Fruit fly (Drosophila melanogaster) whole organism, embryonic: ENCODE data around the gene CG14190.
A peak's percentile ranks its signal among the peaks of the same experiment; 100 is the strongest.

Experiments used
- ATbp ChIP-seq: fragments of 200-800 bp; sonication (Bioruptor generic); optimal IDR thresholded peaks from 2 replicates; lab custom pipeline; 2017; ENCODE audit warnings: missing biosample characterization, mild to moderate bottlenecking, missing genetic modification characterization, missing genetic modification reagents
- Awh ChIP-seq: fragments of 200-800 bp; sonication (Bioruptor generic); IDR thresholded peaks from 2 replicates; pipeline ENCODE4, ENCODE4 v1.3.6; 2022; ENCODE audit warnings: missing biosample characterization, missing genetic modification characterization
- CG10274 ChIP-seq: fragments of 200-800 bp; sonication (Bioruptor generic); optimal IDR thresholded peaks from 3 replicates; lab custom pipeline; 2017; ENCODE audit warnings: missing biosample characterization, mild to moderate bottlenecking, missing genetic modification characterization
- CG10654 ChIP-seq: fragments of 200-800 bp; sonication (Bioruptor generic); optimal IDR thresholded peaks from 2 replicates; lab custom pipeline; 2016; ENCODE audit warnings: missing biosample characterization, missing genetic modification characterization
- CG11398 ChIP-seq: fragments of 200-800 bp; sonication (Bioruptor generic); optimal IDR thresholded peaks from 2 replicates; lab custom pipeline; 2016; ENCODE audit warnings: missing biosample characterization, missing genetic modification characterization
- CG11456 ChIP-seq: fragments of 200-800 bp; sonication (Bioruptor generic); IDR thresholded peaks from 3 replicates; pipeline ENCODE4 v1.3.6; 2022; ENCODE audit warnings: missing biosample characterization, missing genetic modification characterization
- CG12659 ChIP-seq: fragments of 200-800 bp; sonication (Bioruptor generic); optimal IDR thresholded peaks from 3 replicates; lab custom pipeline; 2017; ENCODE audit warnings: mild to moderate bottlenecking, missing biosample characterization, missing genetic modification reagents, missing genetic modification characterization
- CG15011 ChIP-seq: fragments of 200-800 bp; sonication (Bioruptor generic); optimal IDR thresholded peaks from 3 replicates; lab custom pipeline; 2018; ENCODE audit warnings: missing biosample characterization, mild to moderate bottlenecking, missing genetic modification characterization
- CG15479 ChIP-seq: fragments of 200-800 bp; sonication (Bioruptor generic); optimal IDR thresholded peaks from 3 replicates; lab custom pipeline; 2019; ENCODE audit warnings: missing biosample characterization, mild to moderate bottlenecking, missing genetic modification characterization, moderate library complexity
- CG16863 ChIP-seq: fragments of 200-800 bp; sonication (Bioruptor generic); optimal IDR thresholded peaks from 3 replicates; lab custom pipeline; 2016; ENCODE audit warnings: missing biosample characterization, missing genetic modification characterization
- CG17359 ChIP-seq: fragments of 200-800 bp; sonication (Bioruptor generic); optimal IDR thresholded peaks from 3 replicates; lab custom pipeline; 2018; ENCODE audit warnings: missing biosample characterization, mild to moderate bottlenecking, missing genetic modification characterization, moderate library complexity
- CG17568 ChIP-seq: fragments of 200-800 bp; sonication (Bioruptor generic); optimal IDR thresholded peaks from 2 replicates; lab custom pipeline; 2018; ENCODE audit warnings: missing biosample characterization, mild to moderate bottlenecking, missing genetic modification characterization, moderate library complexity
- CG17612 ChIP-seq: fragments of 200-800 bp; sonication (Bioruptor generic); IDR thresholded peaks from 2 replicates; pipeline ENCODE4 v1.3.6; 2022; ENCODE audit warnings: missing biosample characterization, missing genetic modification characterization
- CG30431 ChIP-seq: fragments of 200-800 bp; sonication (Bioruptor generic); optimal IDR thresholded peaks from 2 replicates; lab custom pipeline; 2017; ENCODE audit warnings: missing biosample characterization, missing genetic modification characterization
- CG32772 ChIP-seq: fragments of 200-800 bp; sonication (Bioruptor generic); IDR thresholded peaks from 2 replicates; pipeline ENCODE4 v1.3.6; 2022; ENCODE audit warnings: missing biosample characterization, missing genetic modification characterization
- CG3407 ChIP-seq: fragments of 200-800 bp; sonication (Bioruptor generic); optimal IDR thresholded peaks from 2 replicates; lab custom pipeline; 2018; ENCODE audit warnings: missing biosample characterization, mild to moderate bottlenecking, missing genetic modification characterization
- CG3847 ChIP-seq: fragments of 200-800 bp; sonication (Bioruptor generic); IDR thresholded peaks from 2 replicates; pipeline ENCODE4 v1.3.6; 2022; ENCODE audit warnings: missing biosample characterization, missing genetic modification characterization
- CG4820 ChIP-seq: fragments of 200-800 bp; sonication (Bioruptor generic); optimal IDR thresholded peaks from 3 replicates; lab custom pipeline; 2016; ENCODE audit warnings: missing biosample characterization, missing genetic modification characterization
- CG6254 ChIP-seq: fragments of 200-800 bp; sonication (Bioruptor generic); optimal IDR thresholded peaks from 3 replicates; lab custom pipeline; 2017; ENCODE audit warnings: mild to moderate bottlenecking, missing biosample characterization, missing genetic modification reagents, missing genetic modification characterization
- CG8290 ChIP-seq, 3 experiments: fragments of 200-800 bp; sonication (Bioruptor generic); optimal IDR thresholded peaks; 2 replicates each; lab custom pipeline; 2016 to 2019; ENCODE audit warnings: missing biosample characterization in 3 of 3, missing genetic modification characterization in 3 of 3, mild to moderate bottlenecking in 2 of 3, moderate library complexity in 1 of 3
- CG8359 ChIP-seq: fragments of 200-800 bp; sonication (Bioruptor generic); optimal IDR thresholded peaks from 2 replicates; lab custom pipeline; 2017; ENCODE audit warnings: missing biosample characterization, mild to moderate bottlenecking, missing genetic modification characterization, borderline replicate concordance
- H2.0 ChIP-seq: fragments of 200-800 bp; sonication (Bioruptor generic); IDR thresholded peaks from 2 replicates; pipeline ENCODE4 v1.3.6; 2022; ENCODE audit warnings: missing biosample characterization, missing genetic modification characterization
- HLH4C ChIP-seq: fragments of 200-800 bp; sonication (Bioruptor generic); IDR thresholded peaks from 3 replicates; pipeline ENCODE4 v1.3.6; 2022; ENCODE audit warnings: missing biosample characterization, missing genetic modification characterization; ENCODE audit not compliant: partially characterized antibody
- HLHmδ ChIP-seq: fragments of 200-800 bp; sonication (Bioruptor generic); optimal IDR thresholded peaks from 2 replicates; lab custom pipeline; 2018; ENCODE audit warnings: missing biosample characterization, mild to moderate bottlenecking, missing genetic modification characterization, moderate library complexity
- Hsf ChIP-seq: fragments of 200-800 bp; sonication (Bioruptor generic); optimal IDR thresholded peaks from 3 replicates; lab custom pipeline; 2016; ENCODE audit warnings: missing biosample characterization, missing genetic modification characterization
- Lhr ChIP-seq: fragments of 200-800 bp; sonication (Bioruptor generic); optimal IDR thresholded peaks from 3 replicates; lab custom pipeline; 2017; ENCODE audit warnings: mild to moderate bottlenecking, missing biosample characterization, missing genetic modification reagents, missing genetic modification characterization
- Rx ChIP-seq: fragments of 200-800 bp; sonication (Bioruptor generic); IDR thresholded peaks from 2 replicates; pipeline ENCODE4 v1.3.6; 2022; ENCODE audit warnings: missing biosample characterization, missing genetic modification characterization
- TFAM ChIP-seq: fragments of 200-800 bp; sonication (Bioruptor generic); optimal IDR thresholded peaks from 2 replicates; lab custom pipeline; 2017; ENCODE audit warnings: missing biosample characterization, missing genetic modification characterization, inconsistent platforms
- Xrp1 ChIP-seq: fragments of 200-800 bp; sonication (Bioruptor generic); IDR thresholded peaks from 2 replicates; pipeline ENCODE4 v1.3.6; 2022; ENCODE audit warnings: missing biosample characterization, missing genetic modification characterization
- cad ChIP-seq: fragments of >200 bp; optimal IDR thresholded peaks from 2 replicates; lab custom pipeline; 2017; ENCODE audit warnings: missing biosample characterization, missing genetic modification characterization
- disco-r ChIP-seq: fragments of 200-800 bp; sonication (Bioruptor generic); optimal IDR thresholded peaks from 2 replicates; lab custom pipeline; 2016; ENCODE audit warnings: missing biosample characterization, missing genetic modification characterization
- dmrt99B ChIP-seq: fragments of 200-800 bp; sonication (Bioruptor generic); optimal IDR thresholded peaks from 2 replicates; lab custom pipeline; 2018; ENCODE audit warnings: missing biosample characterization, mild to moderate bottlenecking, missing genetic modification characterization, moderate library complexity
- gem ChIP-seq: fragments of 200-800 bp; sonication (Bioruptor generic); optimal IDR thresholded peaks from 2 replicates; lab custom pipeline; 2019; ENCODE audit warnings: missing biosample characterization, mild to moderate bottlenecking, missing genetic modification characterization, moderate library complexity
- gro ChIP-seq: fragments of 200-800 bp; sonication (Bioruptor generic); optimal IDR thresholded peaks from 2 replicates; lab custom pipeline; 2016; ENCODE audit warnings: missing biosample characterization, missing genetic modification characterization
- her ChIP-seq: fragments of 200-800 bp; sonication (Bioruptor generic); optimal IDR thresholded peaks from 2 replicates; lab custom pipeline; 2016; ENCODE audit warnings: missing biosample characterization, missing genetic modification characterization
- ind ChIP-seq: fragments of 200-800 bp; sonication (Bioruptor generic); optimal IDR thresholded peaks from 3 replicates; lab custom pipeline; 2016; ENCODE audit warnings: missing biosample characterization, missing genetic modification characterization
- lov ChIP-seq, 2 experiments: fragments of 200-800 bp in 1 of 2; fragments of >200 bp in 1 of 2; sonication (Bioruptor generic) in 1 of 2; IDR thresholded peaks in 1 of 2; optimal IDR thresholded peaks in 1 of 2; 2 replicates in 1 of 2; 3 replicates in 1 of 2; pipeline versions ENCODE4 v1.3.6 to Lab custom; 2017 to 2022; ENCODE audit warnings: missing biosample characterization in 1 of 2, missing genetic modification characterization in 1 of 2
- maf-S ChIP-seq: fragments of 200-800 bp; sonication (Bioruptor generic); optimal IDR thresholded peaks from 2 replicates; lab custom pipeline; 2016; ENCODE audit warnings: missing biosample characterization, missing genetic modification characterization
- scrt ChIP-seq: fragments of 200-800 bp; sonication (Bioruptor generic); optimal IDR thresholded peaks from 2 replicates; lab custom pipeline; 2018; ENCODE audit warnings: missing biosample characterization, mild to moderate bottlenecking, missing genetic modification characterization, moderate library complexity
- sisA ChIP-seq: fragments of 200-800 bp; sonication (Bioruptor generic); IDR thresholded peaks from 2 replicates; pipeline ENCODE4 v1.3.6; 2022; ENCODE audit warnings: missing biosample characterization, missing genetic modification characterization
- ssp ChIP-seq: fragments of 200-800 bp; sonication (Bioruptor generic); IDR thresholded peaks from 2 replicates; pipeline ENCODE4 v1.3.6; 2022; ENCODE audit warnings: missing biosample characterization, missing genetic modification characterization
- stwl ChIP-seq: fragments of 200-800 bp; sonication (Bioruptor generic); optimal IDR thresholded peaks from 3 replicates; lab custom pipeline; 2018; ENCODE audit warnings: missing biosample characterization, mild to moderate bottlenecking, missing genetic modification characterization, moderate library complexity
- trh ChIP-seq: fragments of 200-800 bp; sonication (Bioruptor generic); optimal IDR thresholded peaks from 2 replicates; lab custom pipeline; 2016; ENCODE audit warnings: missing biosample characterization, missing genetic modification characterization
- z ChIP-seq: fragments of 200-800 bp; sonication (Bioruptor generic); IDR thresholded peaks from 3 replicates; pipeline ENCODE4 v1.3.6; 2022; ENCODE audit warnings: missing biosample characterization, missing genetic modification characterization

Gene CG14190

dm6 chrX:19028584-19028983, 28.1 kb upstream of the CG14190 start (continued):
- TF ChIP-seq CG3847 (GFP tag; lab: Robert Waterston, UW) = no peak
- TF ChIP-seq Xrp1 = no peak
- no peak for TF ChIP-seq CG30431 (GFP tag; lab: Kevin White, UChicago)
- TF ChIP-seq gem (tag; lab: Kevin White, UChicago) = no peak
- TF ChIP-seq HLHmδ (GFP tag; lab: Kevin White, UChicago) = peak; percentile 1
- peak; percentile 36 for TF ChIP-seq CG8290 (GFP tag; optimal IDR thresholded peaks at IDR 0.05; lab: Kevin White, UChicago)
- peak; percentile 37 to 66 for TF ChIP-seq CG8290 (tag; optimal IDR thresholded peaks at IDR 0.05; lab: Kevin White, UChicago)
- TF ChIP-seq Hsf (GFP tag; lab: Kevin White, UChicago) = no peak
- TF ChIP-seq Lhr (GFP tag; lab: Kevin White, UChicago) = peak; percentile 33
- peak; percentile 52 for TF ChIP-seq stwl (tag; lab: Kevin White, UChicago)
- TF ChIP-seq maf-S (GFP tag; lab: Kevin White, UChicago) = no peak
- TF ChIP-seq Awh = no peak
- no peak for TF ChIP-seq z (GFP tag; lab: Robert Waterston, UW)
- no peak for TF ChIP-seq ssp (GFP tag; lab: Robert Waterston, UW)
- no peak for TF ChIP-seq HLH4C
- TF ChIP-seq CG17359 (tag; lab: Kevin White, UChicago) = no peak
- no peak for TF ChIP-seq CG32772 (GFP tag; lab: Robert Waterston, UW)
- TF ChIP-seq sisA = no peak
- TF ChIP-seq H2.0 (GFP tag; lab: Robert Waterston, UW) = no peak
- TF ChIP-seq CG17568 (GFP tag; lab: Kevin White, UChicago) = no peak
- TF ChIP-seq CG4820 = no peak
- peak; percentile 76 for TF ChIP-seq scrt (GFP tag; lab: Kevin White, UChicago)
- TF ChIP-seq, all 482 proteins: peak for 11

dm6 chrX:19033739-19034138, 23.0 kb upstream of the CG14190 start:
- TF ChIP-seq her (GFP tag; lab: Kevin White, UChicago) (no peak), CG8290 (GFP tag; optimal IDR thresholded peaks at IDR 0.05; lab: Kevin White, UChicago) (peak; percentile 74), CG8290 (tag; optimal IDR thresholded peaks at IDR 0.05; lab: Kevin White, UChicago) (peak in 1 of 2 experiments; percentile 73), CG17612 (GFP tag; lab: Robert Waterston, UW) (peak; percentile 74)

DNA sequence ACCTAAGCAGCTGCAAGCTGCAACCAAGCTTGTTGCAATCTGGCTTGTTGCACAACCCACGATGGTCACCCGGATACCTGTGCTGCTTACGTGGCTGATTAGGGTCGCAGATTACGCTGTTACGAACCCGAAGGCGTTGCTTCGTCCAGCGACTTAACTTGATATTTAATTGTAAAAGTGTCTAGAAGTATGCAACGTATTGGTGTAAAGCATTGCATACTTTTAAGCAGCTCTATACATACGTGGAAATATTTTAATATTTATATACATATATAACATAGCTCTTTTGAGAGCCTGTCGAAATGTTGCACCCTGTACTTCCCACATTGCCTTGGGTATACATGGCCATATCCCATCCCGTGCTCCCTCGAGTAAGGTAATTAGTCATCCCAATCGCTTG, 19.6 kb upstream of the CG14190 start:
- TF ChIP-seq CG10274 (GFP tag; lab: Kevin White, UChicago) = no peak
- peak; percentile 64 for TF ChIP-seq CG8290 (GFP tag; optimal IDR thresholded peaks at IDR 0.05; lab: Kevin White, UChicago)
- peak in 1 of 2 experiments; percentile 73 for TF ChIP-seq CG8290 (tag; optimal IDR thresholded peaks at IDR 0.05; lab: Kevin White, UChicago)
- no peak for TF ChIP-seq CG12659
- TF ChIP-seq gem (tag; lab: Kevin White, UChicago) = no peak
- peak; percentile 70 for TF ChIP-seq CG17612 (GFP tag; lab: Robert Waterston, UW)
- TF ChIP-seq, all 482 proteins: peak for 2

dm6 chrX:19040261-19040660, 16.4 kb upstream of the CG14190 start:
- TF ChIP-seq trh (GFP tag; lab: Kevin White, UChicago) (no peak), CG15011 (GFP tag; lab: Kevin White, UChicago) (no peak), CG8290 (GFP tag; optimal IDR thresholded peaks at IDR 0.05; lab: Kevin White, UChicago) (peak; percentile 66), CG8290 (tag; optimal IDR thresholded peaks at IDR 0.05; lab: Kevin White, UChicago) (peak; percentile 26 to 36), CG10654 (GFP tag; lab: Kevin White, UChicago) (no peak), disco-r (GFP tag; lab: Kevin White, UChicago) (no peak), TFAM (GFP tag; lab: Kevin White, UChicago) (no peak), Rx (GFP tag; lab: Robert Waterston, UW) (0 out of 2 replicates have a peak, but pooled peaks have one; percentile 7), CG8359 (GFP tag; lab: Kevin White, UChicago) (no peak), CG6254 (GFP tag; lab: Kevin White, UChicago) (no peak), CG11456 (0 out of 3 replicates have a peak, but pooled peaks have one; percentile 54), CG16863 (GFP tag; lab: Kevin White, UChicago) (no peak), cad (no peak), CG11398 (GFP tag; lab: Kevin White, UChicago) (no peak), dmrt99B (no peak), CG15479 (GFP tag; lab: Kevin White, UChicago) (no peak), ind (no peak), CG17612 (GFP tag; lab: Robert Waterston, UW) (peak; percentile 77), lov (optimal IDR thresholded peaks at IDR 0.05; lab: Kevin White, UChicago) (no peak), lov (GFP tag; IDR thresholded peaks at IDR 0.05; lab: Robert Waterston, UW) (no peak), gro (GFP tag; lab: Kevin White, UChicago) (no peak), CG3407 (GFP tag; lab: Kevin White, UChicago) (no peak), ATbp (GFP tag; lab: Kevin White, UChicago) (no peak)
